Worm (Caenorhabditis elegans) whole organism, L4 larva: ENCODE data around the gene K08C7.7.
A peak's percentile ranks its signal among the peaks of the same experiment; 100 is the strongest.

ENCODE experiments used
- F26F4.8 ChIP-seq: fragments of 200-800 bp; sonication (Bioruptor generic); conservative IDR thresholded peaks from 2 replicates; pipeline ENCODE4 v1.3.6; 2022; ENCODE audit warnings: missing genetic modification characterization, missing compliant biosample characterization
- F37D6.2 ChIP-seq: sonication (generic microtip); optimal IDR thresholded peaks from 2 replicates; lab custom pipeline; 2016; ENCODE audit warnings: mild to moderate bottlenecking, missing genetic modification characterization, missing compliant biosample characterization
- T20F7.1 ChIP-seq: fragments of 200-800 bp; sonication (Bioruptor generic); optimal IDR thresholded peaks from 2 replicates; lab custom pipeline; 2018; ENCODE audit warnings: mild to moderate bottlenecking, missing genetic modification characterization, missing compliant biosample characterization
- Y105C5A.15 ChIP-seq: fragments of 200-800 bp; sonication (Bioruptor generic); IDR thresholded peaks from 2 replicates; pipeline ENCODE4 v1.3.6; 2022; ENCODE audit warnings: missing genetic modification characterization, missing compliant biosample characterization
- ZK337.2 ChIP-seq: fragments of 200-800 bp; sonication (Bioruptor generic); IDR thresholded peaks from 2 replicates; pipeline ENCODE4 v1.3.6; 2022; ENCODE audit warnings: missing genetic modification reagents, missing genetic modification characterization, missing compliant biosample characterization
- aha-1 ChIP-seq: fragments of 150-350 bp; peaks from one replicate; lab custom pipeline; 2014; ENCODE audit warnings: missing biosample characterization, missing genetic modification characterization
- ama-1 ChIP-seq: fragments of 150-350 bp; optimal IDR thresholded peaks from 2 replicates; lab custom pipeline; 2014; ENCODE audit warnings: inconsistent platforms, mixed read lengths
- ceh-20 ChIP-seq: fragments of 200-800 bp; sonication (Bioruptor generic); IDR thresholded peaks from 2 replicates; pipeline ENCODE4 v1.3.6; 2022; ENCODE audit warnings: missing genetic modification reagents, missing genetic modification characterization, missing compliant biosample characterization
- ceh-28 ChIP-seq: fragments of 150-350 bp; optimal IDR thresholded peaks from 2 replicates; lab custom pipeline; 2014; ENCODE audit warnings: missing biosample characterization, missing genetic modification reagents, missing genetic modification characterization
- cey-2 ChIP-seq: sonication (generic microtip); optimal IDR thresholded peaks from 3 replicates; lab custom pipeline; 2017; ENCODE audit warnings: missing genetic modification characterization, mild to moderate bottlenecking, missing compliant biosample characterization, antibody characterized with exemption, borderline replicate concordance; ENCODE audit not compliant: insufficient read depth
- ctbp-1 ChIP-seq: fragments of 200-800 bp; sonication (Bioruptor generic); IDR thresholded peaks from 2 replicates; pipeline ENCODE4 v1.3.6; 2022; ENCODE audit warnings: missing genetic modification reagents, missing genetic modification characterization, missing compliant biosample characterization
- daf-16 ChIP-seq, 3 experiments: sonication (generic microtip); optimal IDR thresholded peaks; 2 replicates each; lab custom pipeline; 2016 to 2017; ENCODE audit warnings: missing genetic modification characterization in 3 of 3, missing genetic modification reagents in 3 of 3, mild to moderate bottlenecking in 2 of 3, missing compliant biosample characterization in 2 of 3, missing biosample characterization in 1 of 3, moderate library complexity in 1 of 3
- daf-19 ChIP-seq: fragments of 200-800 bp; sonication (Bioruptor generic); conservative IDR thresholded peaks from 2 replicates; pipeline ENCODE4 v1.3.6; 2022; ENCODE audit warnings: missing genetic modification characterization, missing compliant biosample characterization
- daf-8 ChIP-seq: fragments of 200-800 bp; sonication (Bioruptor generic); IDR thresholded peaks from 2 replicates; pipeline ENCODE4 v1.3.6; 2022; ENCODE audit warnings: missing genetic modification characterization, missing compliant biosample characterization
- dmd-6 ChIP-seq: fragments of 200-800 bp; sonication (Bioruptor generic); IDR thresholded peaks from 2 replicates; pipeline ENCODE4 v1.3.6; 2022; ENCODE audit warnings: missing genetic modification reagents, missing genetic modification characterization, missing compliant biosample characterization
- dmd-8 ChIP-seq: fragments of 200-800 bp; sonication (Bioruptor generic); IDR thresholded peaks from 2 replicates; pipeline ENCODE4 v1.3.6; 2022; ENCODE audit warnings: missing genetic modification characterization, missing compliant biosample characterization
- dve-1 ChIP-seq: sonication (generic microtip); optimal IDR thresholded peaks from 2 replicates; lab custom pipeline; 2017; ENCODE audit warnings: antibody characterized with exemption, mild to moderate bottlenecking, missing genetic modification characterization, missing compliant biosample characterization; ENCODE audit not compliant: insufficient read depth
- egl-27 ChIP-seq: sonication (generic microtip); optimal IDR thresholded peaks from 3 replicates; lab custom pipeline; 2017; ENCODE audit warnings: missing biosample characterization, missing genetic modification reagents, missing genetic modification characterization
- hlh-11 ChIP-seq: fragments of 200-800 bp; sonication (Bioruptor generic); optimal IDR thresholded peaks from 2 replicates; lab custom pipeline; 2018; ENCODE audit warnings: mild to moderate bottlenecking, missing genetic modification characterization, missing compliant biosample characterization
- hlh-30 ChIP-seq: sonication (generic microtip); optimal IDR thresholded peaks from 2 replicates; lab custom pipeline; 2017; ENCODE audit warnings: antibody characterized with exemption, mild to moderate bottlenecking, missing genetic modification characterization, missing compliant biosample characterization; ENCODE audit not compliant: insufficient read depth
- lin-29 ChIP-seq: fragments of 200-800 bp; sonication (Bioruptor generic); IDR thresholded peaks from 2 replicates; pipeline ENCODE4 v1.3.6; 2022; ENCODE audit warnings: missing genetic modification reagents, missing genetic modification characterization, missing compliant biosample characterization
- lsy-2 ChIP-seq, 2 experiments: fragments of 150-350 bp in 1 of 2; sonication (generic microtip) in 1 of 2; optimal IDR thresholded peaks; 2 replicates each; lab custom pipeline; 2014 to 2017; ENCODE audit warnings: missing biosample characterization in 2 of 2, missing genetic modification characterization in 2 of 2
- mdt-29 ChIP-seq: fragments of 200-800 bp; sonication (Bioruptor generic); IDR thresholded peaks from 2 replicates; pipeline ENCODE4 v1.3.6; 2022; ENCODE audit warnings: missing genetic modification reagents, missing genetic modification characterization, missing compliant biosample characterization
- nhr-28 ChIP-seq: fragments of 150-350 bp; optimal IDR thresholded peaks from 2 replicates; lab custom pipeline; 2014; ENCODE audit warnings: missing biosample characterization, missing genetic modification characterization
- nhr-41 ChIP-seq: fragments of 200-800 bp; sonication (Bioruptor generic); IDR thresholded peaks from 2 replicates; pipeline ENCODE4 v1.3.6; 2022; ENCODE audit warnings: missing genetic modification reagents, missing genetic modification characterization, missing compliant biosample characterization
- nhr-42 ChIP-seq: fragments of 200-800 bp; sonication (Bioruptor generic); IDR thresholded peaks from 2 replicates; pipeline ENCODE4 v1.3.6; 2022; ENCODE audit warnings: missing genetic modification characterization, missing compliant biosample characterization
- nhr-48 ChIP-seq: sonication (generic microtip); optimal IDR thresholded peaks from 2 replicates; lab custom pipeline; 2016; ENCODE audit warnings: mild to moderate bottlenecking, missing genetic modification characterization, missing compliant biosample characterization
- nhr-77 ChIP-seq: fragments of 150-350 bp; optimal IDR thresholded peaks from 2 replicates; lab custom pipeline; 2014; ENCODE audit warnings: missing biosample characterization, missing genetic modification characterization
- php-3 ChIP-seq: fragments of 200-800 bp; sonication (Bioruptor generic); IDR thresholded peaks from 2 replicates; pipeline ENCODE4 v1.3.6; 2022; ENCODE audit warnings: missing genetic modification reagents, missing genetic modification characterization, missing compliant biosample characterization
- pqm-1 ChIP-seq: sonication (generic microtip); optimal IDR thresholded peaks from 2 replicates; lab custom pipeline; 2017; ENCODE audit warnings: missing biosample characterization, missing genetic modification characterization
- set-16 ChIP-seq: fragments of 200-800 bp; sonication (Bioruptor generic); IDR thresholded peaks from 2 replicates; pipeline ENCODE4 v1.3.6; 2022; ENCODE audit warnings: missing genetic modification reagents, missing genetic modification characterization, missing compliant biosample characterization
- skn-1 ChIP-seq: fragments of 150-350 bp; optimal IDR thresholded peaks from 2 replicates; lab custom pipeline; 2014; ENCODE audit warnings: missing biosample characterization, missing genetic modification characterization
- snpc-1.2 ChIP-seq: fragments of 200-800 bp; sonication (Bioruptor generic); IDR thresholded peaks from 2 replicates; pipeline ENCODE4 v1.3.6; 2022; ENCODE audit warnings: missing genetic modification reagents, missing genetic modification characterization, missing compliant biosample characterization
- snpc-4 ChIP-seq: fragments of 150-350 bp; optimal IDR thresholded peaks from 2 replicates; lab custom pipeline; 2014; ENCODE audit warnings: missing biosample characterization, missing genetic modification characterization
- tag-97 ChIP-seq: fragments of 200-800 bp; sonication (Bioruptor generic); IDR thresholded peaks from 2 replicates; pipeline ENCODE4 v1.3.6; 2022; ENCODE audit warnings: missing genetic modification characterization, missing compliant biosample characterization
- unc-130 ChIP-seq: sonication (generic microtip); optimal IDR thresholded peaks from 2 replicates; lab custom pipeline; 2016; ENCODE audit warnings: missing genetic modification reagents, missing genetic modification characterization, missing compliant biosample characterization
- unc-62 ChIP-seq, 3 experiments: fragments of 150-350 bp in 1 of 3; sonication (generic microtip); optimal IDR thresholded peaks in 2 of 3; peaks in 1 of 3; 1 replicate in 1 of 3; 2 replicates in 2 of 3; lab custom pipeline; 2014 to 2017; ENCODE audit warnings: missing biosample characterization in 3 of 3, missing genetic modification characterization in 3 of 3, missing genetic modification reagents in 3 of 3, missing genotype in 1 of 3
- vab-7 ChIP-seq: fragments of 200-800 bp; sonication (Bioruptor generic); IDR thresholded peaks from 2 replicates; pipeline ENCODE4 v1.3.6; 2022; ENCODE audit warnings: missing genetic modification reagents, missing genetic modification characterization, missing compliant biosample characterization
- zag-1 ChIP-seq: fragments of 150-350 bp; optimal IDR thresholded peaks from 2 replicates; lab custom pipeline; 2014; ENCODE audit warnings: missing biosample characterization, missing genetic modification characterization
- zfp-3 ChIP-seq: fragments of 200-800 bp; sonication (Bioruptor generic); conservative IDR thresholded peaks from 2 replicates; pipeline ENCODE4 v1.3.6; 2022; ENCODE audit warnings: missing genetic modification reagents, missing genetic modification characterization, missing compliant biosample characterization
- zip-2 ChIP-seq: fragments of 150-350 bp; optimal IDR thresholded peaks from 2 replicates; lab custom pipeline; 2014; ENCODE audit warnings: missing biosample characterization, missing genetic modification characterization
- ztf-11 ChIP-seq: fragments of 150-350 bp; optimal IDR thresholded peaks from 2 replicates; lab custom pipeline; 2014; ENCODE audit warnings: missing biosample characterization, missing genetic modification characterization
- ztf-7 ChIP-seq: fragments of 150-350 bp; optimal IDR thresholded peaks from 2 replicates; lab custom pipeline; 2014; ENCODE audit warnings: missing biosample characterization, missing genetic modification characterization

The K08C7.7 gene

DNA sequence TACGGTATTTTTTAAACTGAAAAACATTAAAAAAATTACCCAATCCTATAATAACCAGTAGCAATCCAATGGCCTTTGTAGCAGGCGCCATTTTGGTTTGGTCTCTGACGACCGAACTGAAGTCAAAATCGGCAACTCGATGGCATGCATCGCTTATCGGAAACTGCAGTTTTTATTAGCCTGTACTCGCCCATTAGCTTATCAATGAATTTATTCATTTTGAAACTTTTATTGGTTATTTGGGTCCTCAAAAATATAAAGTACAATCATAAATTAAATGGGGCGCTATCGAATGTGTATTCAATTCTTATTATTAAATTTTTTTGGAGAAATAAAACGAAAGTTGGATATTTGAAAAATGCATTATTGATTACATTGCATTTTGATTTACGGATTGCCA lies 35.5 kb upstream of the K08C7.7 start, which contains the start of gene R09H10.5 (continued):
- TF ChIP-seq dmd-6 (GFP tag; lab: Robert Waterston, UW) (peak; percentile 38; the same call in 1 of the 2 replicates), ztf-11 (tag; lab: Kevin White, UChicago) (no peak), nhr-48 (tag; lab: Kevin White, UChicago) (no peak), unc-130 (no peak), nhr-41 (no peak), zag-1 (no peak), lsy-2 (tag; optimal IDR thresholded peaks at IDR 0.05; lab: Kevin White, UChicago) (no peak), zip-2 (tag; lab: Kevin White, UChicago) (no peak), unc-62 (GFP tag; optimal IDR thresholded peaks at IDR 0.05 in 1 of 2; lab: Kevin White, UChicago) (no peak), unc-62 (tag; optimal IDR thresholded peaks at IDR 0.05; lab: Kevin White, UChicago) (no peak), pqm-1 (tag; lab: Kevin White, UChicago) (peak; percentile 79), zfp-3 (GFP tag; lab: Robert Waterston, UW) (no peak), ztf-7 (tag; lab: Kevin White, UChicago) (no peak)

DNA sequence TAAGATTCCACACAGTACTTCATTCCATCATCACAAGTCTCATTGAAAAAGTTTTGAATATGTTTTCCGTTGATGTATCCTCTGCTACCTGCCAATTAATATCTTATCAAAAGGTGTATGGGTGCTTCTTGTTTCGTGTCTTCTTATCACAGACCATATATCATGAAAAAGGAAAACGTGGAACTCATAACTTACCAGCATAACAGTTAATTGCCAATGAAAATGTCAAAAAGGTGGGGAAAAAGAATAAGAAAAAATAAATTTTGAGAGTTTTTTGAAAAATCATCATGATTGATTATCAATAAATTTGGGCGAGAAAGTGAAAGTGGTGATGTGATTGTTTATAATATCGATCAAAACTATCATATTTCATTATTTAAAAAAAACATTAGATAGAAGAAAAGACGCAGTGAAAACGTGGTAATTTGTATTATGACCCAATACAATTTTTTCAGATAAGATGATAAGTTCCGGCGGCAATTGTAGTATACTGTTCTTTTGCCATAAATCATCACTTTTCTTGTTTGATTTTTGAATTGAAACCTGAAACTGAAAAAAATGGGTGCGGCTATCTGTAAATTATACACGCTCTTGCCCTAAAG lies 33.2 kb upstream of the K08C7.7 start, which contains the start of gene F56C4.4:
Gene F56C4.4, minus strand, starts transcription at position 315 of the 602 bp plus-strand sequence.
- TF ChIP-seq nhr-77 (tag; lab: Kevin White, UChicago) (peak; percentile 30), hlh-30 (tag; lab: Kevin White, UChicago) (no peak), daf-16 (GFP tag; optimal IDR thresholded peaks at IDR 0.05; lab: Kevin White, UChicago) (peak in 1 of 2 experiments; percentile 27), daf-16 (tag; optimal IDR thresholded peaks at IDR 0.05; lab: Kevin White, UChicago) (peak; percentile 53), unc-62 (GFP tag; optimal IDR thresholded peaks at IDR 0.05 in 1 of 2; lab: Kevin White, UChicago) (no peak), unc-62 (tag; optimal IDR thresholded peaks at IDR 0.05; lab: Kevin White, UChicago) (no peak), dve-1 (peak; percentile 58), mdt-29 (GFP tag; lab: Robert Waterston, UW) (no peak), nhr-41 (no peak), ceh-20 (GFP tag; lab: Robert Waterston, UW) (peak; percentile 76), nhr-28 (peak; percentile 54), php-3 (GFP tag; lab: Robert Waterston, UW) (peak; percentile 95), ctbp-1 (GFP tag; lab: Robert Waterston, UW) (no peak), dmd-8 (GFP tag; lab: Robert Waterston, UW) (no peak), snpc-4 (tag; lab: Kevin White, UChicago) (no peak), T20F7.1 (GFP tag; lab: Kevin White, UChicago) (peak; percentile 53), dmd-6 (GFP tag; lab: Robert Waterston, UW) (peak; percentile 80), set-16 (GFP tag; lab: Robert Waterston, UW) (no peak), hlh-11 (tag; lab: Kevin White, UChicago) (peak; percentile 69), nhr-48 (tag; lab: Kevin White, UChicago) (peak; percentile 61), Y105C5A.15 (no peak), cey-2 (peak; percentile 32), pqm-1 (tag; lab: Kevin White, UChicago) (peak; percentile 35), snpc-1.2 (no peak), nhr-42 (no peak), aha-1 (tag; lab: Kevin White, UChicago) (peak; percentile 20), ZK337.2 (no peak)

DNA sequence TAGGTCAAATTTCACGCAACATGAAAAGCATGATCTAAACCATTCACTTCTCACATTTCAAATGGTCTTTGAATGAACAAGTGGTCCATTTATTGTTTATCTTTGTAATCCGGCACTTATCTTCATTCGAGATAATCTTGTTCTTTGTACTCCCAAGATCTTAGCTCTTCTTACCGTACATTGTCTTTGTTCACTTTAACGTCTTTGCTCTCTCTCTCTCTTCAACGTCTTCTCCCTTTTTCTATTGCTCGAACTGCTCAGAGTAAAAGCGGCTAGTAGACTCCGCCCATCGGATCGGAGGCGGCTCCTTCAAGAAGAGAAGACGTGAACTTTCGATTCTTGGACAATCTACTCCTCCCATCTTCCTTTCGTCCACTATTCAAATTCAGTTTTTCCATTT lies 27.6 kb upstream of the K08C7.7 start, which contains the start of gene F56C4.1:
Gene F56C4.1, plus strand, starts transcription at position 301 of the 400 bp plus-strand sequence.
- TF ChIP-seq skn-1 (tag; lab: Kevin White, UChicago), result no peak
- no peak for TF ChIP-seq dmd-6 (GFP tag; lab: Robert Waterston, UW)
- no peak for TF ChIP-seq daf-19
- no peak for TF ChIP-seq vab-7 (GFP tag; lab: Robert Waterston, UW)
- no peak for TF ChIP-seq ama-1 (lab: Kevin White, UChicago)
- TF ChIP-seq daf-8, result no peak
- TF ChIP-seq nhr-77 (tag; lab: Kevin White, UChicago), result no peak
- TF ChIP-seq egl-27 (tag; lab: Kevin White, UChicago), result no peak
- no peak for TF ChIP-seq snpc-1.2
- no peak for TF ChIP-seq T20F7.1 (GFP tag; lab: Kevin White, UChicago)
- no peak for TF ChIP-seq F26F4.8 (GFP tag; lab: Robert Waterston, UW)
- TF ChIP-seq ceh-28, result no peak
- TF ChIP-seq F37D6.2 (tag; lab: Kevin White, UChicago), result no peak
- TF ChIP-seq lin-29 (GFP tag; lab: Robert Waterston, UW), result no peak
- TF ChIP-seq hlh-30 (tag; lab: Kevin White, UChicago), result no peak
- no peak for TF ChIP-seq tag-97
- TF ChIP-seq ctbp-1 (GFP tag; lab: Robert Waterston, UW), result no peak
